Worm (Caenorhabditis elegans) whole organism, L2 larva: ENCODE data around the gene ify-1.

Experiments used
- ama-1 ChIP-seq: fragments of 150-350 bp; optimal IDR thresholded peaks from 2 replicates; lab custom pipeline; 2018; ENCODE audit warnings: inconsistent platforms
- nhr-21 ChIP-seq: fragments of 150-350 bp; optimal IDR thresholded peaks from 2 replicates; lab custom pipeline; 2014; ENCODE audit warnings: missing biosample characterization, missing genetic modification characterization
- skn-1 ChIP-seq: sonication (generic microtip); optimal IDR thresholded peaks from 2 replicates; lab custom pipeline; 2017; ENCODE audit warnings: missing biosample characterization, missing genetic modification characterization

DNA sequence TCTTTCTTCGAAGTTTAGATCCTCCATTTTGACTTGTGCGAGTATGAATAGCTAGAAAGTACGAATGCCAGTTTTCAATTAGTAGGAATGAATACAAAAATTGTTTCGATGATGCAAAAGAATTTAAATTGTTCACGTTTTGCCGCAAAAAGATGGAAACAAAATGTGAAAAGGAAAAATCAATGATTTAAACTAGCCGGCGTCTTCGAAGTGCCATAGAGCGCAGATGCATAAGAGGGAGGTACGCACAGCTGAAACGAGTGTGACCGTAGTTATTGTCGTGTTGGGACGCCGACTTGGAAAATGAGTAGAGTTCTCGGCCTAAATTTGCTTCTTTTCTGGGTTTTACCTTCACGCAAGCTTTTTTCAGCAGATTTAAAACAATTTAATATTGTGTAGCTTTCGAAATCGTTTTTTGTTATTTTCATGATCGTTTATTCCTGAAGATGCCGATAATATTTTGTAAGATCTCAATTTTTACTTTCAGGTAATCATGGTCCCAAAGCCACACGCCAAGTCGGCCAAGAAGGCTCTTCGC is at the start of gene ify-1, which contains the start of gene rpl-22:
- TF ChIP-seq ama-1 (peak; percentile 71), skn-1 (tag; lab: Kevin White, UChicago) (no peak), nhr-21 (tag; lab: Kevin White, UChicago) (peak; percentile 94)
